Fruit fly (Drosophila melanogaster) whole organism, embryonic: ENCODE data around the gene CIA30.

ENCODE experiments used
- CG1024 ChIP-seq: fragments of 200-800 bp; sonication (Bioruptor generic); IDR thresholded peaks from 2 replicates; pipeline ENCODE4 v1.3.6; 2022; ENCODE audit warnings: missing biosample characterization, missing genetic modification characterization
- CG10366 ChIP-seq: fragments of 200-800 bp; sonication (Bioruptor generic); IDR thresholded peaks from 2 replicates; pipeline ENCODE4 v1.3.6; 2022; ENCODE audit warnings: missing biosample characterization, missing genetic modification characterization
- CG10431 ChIP-seq: fragments of 200-800 bp; sonication (Bioruptor generic); optimal IDR thresholded peaks from 3 replicates; lab custom pipeline; 2018; ENCODE audit warnings: missing biosample characterization, mild to moderate bottlenecking, missing genetic modification characterization
- CG12744 ChIP-seq: fragments of 200-800 bp; sonication (Bioruptor generic); optimal IDR thresholded peaks from 2 replicates; lab custom pipeline; 2016; ENCODE audit warnings: missing biosample characterization, missing genetic modification characterization
- CG13624 ChIP-seq: fragments of 200-800 bp; sonication (Bioruptor generic); optimal IDR thresholded peaks from 2 replicates; lab custom pipeline; 2016; ENCODE audit warnings: missing biosample characterization, missing genetic modification characterization
- CG14014 ChIP-seq: fragments of 200-800 bp; sonication (Bioruptor generic); IDR thresholded peaks from 2 replicates; pipeline ENCODE4 v1.3.6; 2022; ENCODE audit warnings: missing biosample characterization, missing genetic modification characterization
- CG14667 ChIP-seq: fragments of 200-800 bp; sonication (Bioruptor generic); IDR thresholded peaks from 2 replicates; pipeline ENCODE4 v1.3.6; 2022; ENCODE audit warnings: missing biosample characterization, missing genetic modification characterization
- CG1603 ChIP-seq: fragments of 200-800 bp; sonication (Bioruptor generic); optimal IDR thresholded peaks from 2 replicates; lab custom pipeline; 2019; ENCODE audit warnings: missing biosample characterization, mild to moderate bottlenecking, missing genetic modification characterization, moderate library complexity
- CG1647 ChIP-seq: fragments of 200-800 bp; sonication (Bioruptor generic); optimal IDR thresholded peaks from 3 replicates; lab custom pipeline; 2016; ENCODE audit warnings: missing biosample characterization, missing genetic modification characterization
- CG16813 ChIP-seq: fragments of 200-800 bp; sonication (Bioruptor generic); IDR thresholded peaks from 3 replicates; pipeline ENCODE4 v1.3.6; 2022; ENCODE audit warnings: missing biosample characterization, missing genetic modification characterization; ENCODE audit not compliant: partially characterized antibody
- CG17385 ChIP-seq: fragments of 200-800 bp; sonication (Bioruptor generic); optimal IDR thresholded peaks from 3 replicates; lab custom pipeline; 2018; ENCODE audit warnings: missing biosample characterization, mild to moderate bottlenecking, missing genetic modification characterization
- CG18619 ChIP-seq: fragments of 200-800 bp; sonication (Bioruptor generic); optimal IDR thresholded peaks from 3 replicates; lab custom pipeline; 2017; ENCODE audit warnings: missing biosample characterization, mild to moderate bottlenecking, missing genetic modification characterization
- CG3065 ChIP-seq: fragments of 200-800 bp; sonication (Bioruptor generic); optimal IDR thresholded peaks from 2 replicates; lab custom pipeline; 2016; ENCODE audit warnings: missing biosample characterization, missing genetic modification characterization
- CG34376 ChIP-seq: fragments of 200-800 bp; sonication (Bioruptor generic); optimal IDR thresholded peaks from 2 replicates; lab custom pipeline; 2018; ENCODE audit warnings: missing biosample characterization, mild to moderate bottlenecking, missing genetic modification characterization
- CG4360 ChIP-seq: fragments of 200-800 bp; sonication (Bioruptor generic); IDR thresholded peaks from 2 replicates; pipeline ENCODE4 v1.3.6; 2022; ENCODE audit warnings: missing biosample characterization, missing genetic modification characterization
- CG4707 ChIP-seq: fragments of 200-800 bp; sonication (Bioruptor generic); optimal IDR thresholded peaks from 2 replicates; lab custom pipeline; 2018; ENCODE audit warnings: missing biosample characterization, mild to moderate bottlenecking, missing genetic modification characterization, moderate library complexity
- CG6654 ChIP-seq: fragments of 200-800 bp; sonication (Bioruptor generic); optimal IDR thresholded peaks from 2 replicates; lab custom pipeline; 2017; ENCODE audit warnings: missing biosample characterization, mild to moderate bottlenecking, missing genetic modification characterization
- CG6813 ChIP-seq: fragments of 200-800 bp; sonication (Bioruptor generic); optimal IDR thresholded peaks from 2 replicates; lab custom pipeline; 2017; ENCODE audit warnings: missing biosample characterization, missing genetic modification characterization, mild to moderate bottlenecking, moderate library complexity, missing genetic modification reagents
- CG7928 ChIP-seq: fragments of 200-800 bp; sonication (Bioruptor generic); optimal IDR thresholded peaks from 2 replicates; lab custom pipeline; 2017; ENCODE audit warnings: missing biosample characterization, mild to moderate bottlenecking, missing genetic modification characterization
- CG7963 ChIP-seq: fragments of 200-800 bp; sonication (Bioruptor generic); IDR thresholded peaks from 3 replicates; pipeline ENCODE4 v1.3.6; 2022; ENCODE audit warnings: missing biosample characterization, missing genetic modification characterization; ENCODE audit not compliant: partially characterized antibody
- CG8089 ChIP-seq: fragments of 200-800 bp; sonication (Bioruptor generic); optimal IDR thresholded peaks from 3 replicates; lab custom pipeline; 2016; ENCODE audit warnings: missing biosample characterization, missing genetic modification characterization
- CG9215 ChIP-seq: fragments of 200-800 bp; sonication (Bioruptor generic); IDR thresholded peaks from 2 replicates; pipeline ENCODE4 v1.3.6; 2022; ENCODE audit warnings: missing biosample characterization, missing genetic modification characterization
- CG9727 ChIP-seq: fragments of 200-800 bp; sonication (Bioruptor generic); optimal IDR thresholded peaks from 3 replicates; lab custom pipeline; 2017; ENCODE audit warnings: missing biosample characterization, mild to moderate bottlenecking, missing genetic modification characterization
- Deaf1 ChIP-seq: fragments of 200-800 bp; optimal IDR thresholded peaks from 3 replicates; lab custom pipeline; 2019; ENCODE audit warnings: missing biosample characterization, mild to moderate bottlenecking, missing genetic modification characterization, moderate library complexity
- Dll ChIP-seq: fragments of 200-800 bp; sonication (Bioruptor generic); IDR thresholded peaks from 4 replicates; pipeline ENCODE4 v1.3.6; 2022; ENCODE audit warnings: missing biosample characterization, missing genetic modification characterization; ENCODE audit not compliant: partially characterized antibody
- HHEX ChIP-seq: fragments of 200-800 bp; sonication (Bioruptor generic); optimal IDR thresholded peaks from 3 replicates; lab custom pipeline; 2017; ENCODE audit warnings: missing biosample characterization, mild to moderate bottlenecking, missing genetic modification characterization, missing genetic modification reagents
- HmgD ChIP-seq: fragments of 200-800 bp; sonication (Bioruptor generic); optimal IDR thresholded peaks from 3 replicates; lab custom pipeline; 2016; ENCODE audit warnings: missing biosample characterization, missing genetic modification characterization
- Hmx ChIP-seq: fragments of 200-800 bp; sonication (Bioruptor generic); optimal IDR thresholded peaks from 2 replicates; lab custom pipeline; 2016; ENCODE audit warnings: missing biosample characterization, missing genetic modification characterization
- Hr39 ChIP-seq: fragments of >200 bp; optimal IDR thresholded peaks from 2 replicates; lab custom pipeline; 2017
- Meics ChIP-seq: fragments of 200-800 bp; sonication (Bioruptor generic); optimal IDR thresholded peaks from 2 replicates; lab custom pipeline; 2017; ENCODE audit warnings: missing biosample characterization, mild to moderate bottlenecking, missing genetic modification characterization
- Pdp1 ChIP-seq, 2 experiments: fragments of 200-800 bp; sonication (Bioruptor generic); optimal IDR thresholded peaks; 3 replicates each; lab custom pipeline; 2016; ENCODE audit warnings: missing biosample characterization in 2 of 2, missing genetic modification characterization in 2 of 2, mild to moderate bottlenecking in 1 of 2, moderate library complexity in 1 of 2
- Rfx ChIP-seq: fragments of 200-800 bp; sonication (Bioruptor generic); IDR thresholded peaks from 2 replicates; pipeline ENCODE4 v1.3.6; 2022; ENCODE audit warnings: missing biosample characterization, missing genetic modification characterization
- Side ChIP-seq: fragments of 200-800 bp; sonication (Bioruptor generic); optimal IDR thresholded peaks from 2 replicates; lab custom pipeline; 2016; ENCODE audit warnings: missing biosample characterization, missing genetic modification characterization
- TFAM ChIP-seq: fragments of 200-800 bp; sonication (Bioruptor generic); optimal IDR thresholded peaks from 2 replicates; lab custom pipeline; 2017; ENCODE audit warnings: missing biosample characterization, missing genetic modification characterization, inconsistent platforms
- amos ChIP-seq: fragments of 200-800 bp; sonication (Bioruptor generic); IDR thresholded peaks from 2 replicates; pipeline ENCODE4 v1.3.6; 2022; ENCODE audit warnings: missing biosample characterization, missing genetic modification characterization; ENCODE audit not compliant: partially characterized antibody
- bigmax ChIP-seq: fragments of 200-800 bp; sonication (Bioruptor generic); optimal IDR thresholded peaks from 2 replicates; lab custom pipeline; 2018; ENCODE audit warnings: missing biosample characterization, mild to moderate bottlenecking, missing genetic modification characterization
- her ChIP-seq: fragments of 200-800 bp; sonication (Bioruptor generic); optimal IDR thresholded peaks from 2 replicates; lab custom pipeline; 2016; ENCODE audit warnings: missing biosample characterization, missing genetic modification characterization
- lola ChIP-seq, 3 experiments: fragments of >200 bp in 2 of 3; fragments of 200-800 bp in 1 of 3; sonication (Bioruptor generic) in 1 of 3; optimal IDR thresholded peaks; 2 replicates each; lab custom pipeline; 2017 to 2019; ENCODE audit warnings: missing biosample characterization in 3 of 3, missing genetic modification characterization in 3 of 3, mild to moderate bottlenecking in 1 of 3, moderate library complexity in 1 of 3
- mld ChIP-seq: fragments of 200-800 bp; sonication (Bioruptor generic); IDR thresholded peaks from 3 replicates; pipeline ENCODE4 v1.3.6; 2022; ENCODE audit warnings: missing biosample characterization, missing genetic modification characterization; ENCODE audit not compliant: partially characterized antibody
- odd ChIP-seq: fragments of 200-800 bp; sonication (Bioruptor generic); optimal IDR thresholded peaks from 2 replicates; lab custom pipeline; 2017; ENCODE audit warnings: missing biosample characterization, mild to moderate bottlenecking, missing genetic modification characterization
- p53 ChIP-seq: fragments of 200-800 bp; sonication (Bioruptor generic); optimal IDR thresholded peaks from 2 replicates; lab custom pipeline; 2016; ENCODE audit warnings: missing biosample characterization, missing genetic modification characterization
- prd ChIP-seq, 3 experiments: fragments of >200 bp in 2 of 3; fragments of 200-800 bp in 1 of 3; sonication (Bioruptor generic) in 1 of 3; optimal IDR thresholded peaks in 2 of 3; IDR thresholded peaks in 1 of 3; 2 replicates in 2 of 3; 3 replicates in 1 of 3; pipeline versions ENCODE4 v1.3.6 to Lab custom; 2017 to 2022; ENCODE audit warnings: missing biosample characterization in 1 of 3, missing genetic modification characterization in 1 of 3
- psq ChIP-seq: fragments of 200-800 bp; sonication (Bioruptor generic); optimal IDR thresholded peaks from 2 replicates; lab custom pipeline; 2017; ENCODE audit warnings: missing biosample characterization, missing genetic modification characterization
- repo ChIP-seq: fragments of 200-800 bp; sonication (Bioruptor generic); optimal IDR thresholded peaks from 2 replicates; lab custom pipeline; 2016; ENCODE audit warnings: missing biosample characterization, missing genetic modification characterization
- row ChIP-seq: fragments of 200-800 bp; sonication (Bioruptor generic); IDR thresholded peaks from 3 replicates; pipeline ENCODE4 v1.3.6; 2022; ENCODE audit warnings: missing biosample characterization, missing genetic modification characterization
- stwl ChIP-seq: fragments of 200-800 bp; sonication (Bioruptor generic); optimal IDR thresholded peaks from 3 replicates; lab custom pipeline; 2018; ENCODE audit warnings: missing biosample characterization, mild to moderate bottlenecking, missing genetic modification characterization, moderate library complexity

The CIA30 gene

DNA sequence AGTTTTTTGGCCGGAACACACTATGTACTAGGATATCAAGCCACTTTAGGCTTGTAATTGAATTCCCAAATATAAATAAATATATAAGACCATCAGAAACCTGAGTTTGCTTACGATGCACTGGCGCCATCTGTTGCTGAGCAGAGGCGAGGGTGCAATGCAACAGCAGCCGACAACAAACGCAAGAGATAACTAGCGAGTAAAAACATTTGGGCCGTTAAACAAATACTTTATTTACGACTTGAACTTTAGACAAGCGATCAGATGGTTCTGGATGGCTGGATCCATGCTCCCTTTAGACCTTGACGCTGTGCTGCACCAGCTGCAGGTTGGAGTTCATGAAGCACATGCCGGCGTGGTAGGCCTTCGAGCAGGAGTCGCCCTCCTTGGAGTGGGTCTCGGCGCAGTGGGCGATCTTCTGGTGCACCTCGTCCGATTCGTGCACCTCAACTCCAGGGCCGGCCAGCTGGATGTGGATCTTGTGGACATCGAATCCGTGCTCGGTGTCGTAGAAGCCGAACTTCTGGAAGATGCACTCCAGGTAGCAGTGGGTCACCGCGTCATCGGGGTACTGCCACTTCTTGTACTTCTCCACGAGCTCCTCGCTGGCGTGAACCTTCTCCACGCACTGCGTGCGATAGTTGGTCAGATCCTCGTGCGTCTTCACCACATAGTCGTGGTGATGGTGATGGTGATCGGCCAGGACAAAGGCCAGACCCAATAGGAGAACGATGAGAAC is 20.6 kb upstream of the CIA30 start (continued):
- 0 out of 2 replicates have a peak, but pooled peaks have one; percentile 13 for TF ChIP-seq Rfx (GFP tag; lab: Robert Waterston, UW)
- TF ChIP-seq CG4707 (GFP tag; lab: Kevin White, UChicago): no peak
- no peak for TF ChIP-seq CG9727 (GFP tag; lab: Kevin White, UChicago)
- no peak for TF ChIP-seq odd (GFP tag; lab: Kevin White, UChicago)
- no peak for TF ChIP-seq Side (GFP tag; lab: Kevin White, UChicago)
- TF ChIP-seq, all 482 proteins: peak for 27

DNA sequence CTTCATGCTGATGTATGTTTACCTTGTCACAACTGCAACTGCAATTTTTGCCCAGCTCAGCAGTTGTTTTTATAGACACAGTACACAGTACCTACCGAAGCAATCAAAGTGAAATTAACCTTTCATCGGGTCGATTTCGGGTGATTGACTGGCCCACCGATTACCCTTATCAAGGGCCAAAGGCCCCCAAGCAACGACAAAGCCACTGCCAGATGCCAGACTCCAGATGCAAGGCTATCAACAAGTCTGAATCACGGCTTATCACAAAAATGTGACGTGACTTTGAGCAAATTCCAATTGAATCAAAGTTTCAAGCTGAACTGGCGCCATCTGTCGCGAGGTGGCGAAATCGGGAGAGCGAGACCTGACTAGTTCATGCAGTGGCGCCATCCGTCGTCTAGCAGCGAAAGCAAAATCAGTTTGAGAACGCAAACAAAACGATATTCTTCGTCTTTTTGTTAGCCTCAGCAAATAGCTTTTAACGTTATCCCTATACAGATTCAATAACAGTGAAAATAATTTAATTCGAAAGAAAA is 19.9 kb upstream of the CIA30 start, which contains the start of gene Obp99b:
Gene Obp99b, minus strand, starts transcription at position 115 of the 536 bp plus-strand sequence.
- TF ChIP-seq CG10431 (GFP tag; lab: Kevin White, UChicago) (peak; percentile 87), her (GFP tag; lab: Kevin White, UChicago) (peak; percentile 76), CG1647 (GFP tag; lab: Kevin White, UChicago) (peak; percentile 8), repo (GFP tag; lab: Kevin White, UChicago) (peak; percentile 75), Hr39 (lab: Kevin White, UChicago) (no peak), p53 (peak; percentile 57), CG18619 (GFP tag; lab: Kevin White, UChicago) (peak; percentile 73), TFAM (GFP tag; lab: Kevin White, UChicago) (peak; percentile 51), Hmx (no peak), CG8089 (GFP tag; lab: Kevin White, UChicago) (peak; percentile 85), CG14014 (GFP tag; lab: Robert Waterston, UW) (peak; percentile 66; the same call in 1 of the 2 replicates), lola (GFP tag; optimal IDR thresholded peaks at IDR 0.05; lab: Kevin White, UChicago) (peak in 1 of 3 experiments; percentile 23), CG1024 (peak; percentile 83), row (peak; percentile 29; the same call in 1 of the 3 replicates), CG17385 (GFP tag; lab: Kevin White, UChicago) (peak; percentile 69), Dll (GFP tag; lab: Robert Waterston, UW) (no peak), stwl (peak; percentile 32), amos (GFP tag; lab: Robert Waterston, UW) (no peak), CG14667 (GFP tag; lab: Robert Waterston, UW) (peak; percentile 54), HmgD (GFP tag; lab: Kevin White, UChicago) (peak; percentile 80), HHEX (GFP tag; lab: Kevin White, UChicago) (peak; percentile 87), CG9215 (GFP tag; lab: Robert Waterston, UW) (peak; percentile 49), CG7928 (peak; percentile 22), CG7963 (GFP tag; lab: Robert Waterston, UW) (no peak), Pdp1 (GFP tag; optimal IDR thresholded peaks at IDR 0.05; lab: Kevin White, UChicago) (peak; percentile 54 to 78), CG6654 (GFP tag; lab: Kevin White, UChicago) (peak; percentile 73), bigmax (GFP tag; lab: Kevin White, UChicago) (peak; percentile 32), mld (GFP tag; lab: Robert Waterston, UW) (no peak), CG16813 (GFP tag; lab: Robert Waterston, UW) (no peak), Deaf1 (tag; lab: Kevin White, UChicago) (no peak), CG6813 (GFP tag; lab: Kevin White, UChicago) (peak; percentile 82), CG10366 (GFP tag; lab: Robert Waterston, UW) (peak; percentile 71), CG4360 (GFP tag; lab: Robert Waterston, UW) (no peak), CG1603 (tag; lab: Kevin White, UChicago) (peak; percentile 91), CG34376 (GFP tag; lab: Kevin White, UChicago) (peak; percentile 67), Meics (GFP tag; lab: Kevin White, UChicago) (peak; percentile 85), prd (optimal IDR thresholded peaks at IDR 0.05; lab: Kevin White, UChicago) (no peak), prd (GFP tag; IDR thresholded peaks at IDR 0.05; lab: Robert Waterston, UW) (peak; percentile 77), CG12744 (GFP tag; lab: Kevin White, UChicago) (peak; percentile 3), psq (no peak), CG13624 (GFP tag; lab: Kevin White, UChicago) (peak; percentile 73), CG3065 (peak; percentile 42)
